Worm (Caenorhabditis elegans): ENCODE data around the gene smi-1.

Gene smi-1

ce11 chrIII:1848747-1849146 lies 29.4 kb upstream of the smi-1 start, which contains the start of gene pqn-82:
pqn-82 (plus strand) TSS chrIII:1849047.
- no peak for TF ChIP-seq F39B2.1 (GFP tag; IDR thresholded peaks at IDR 0.05)
- TF ChIP-seq lir-1 (GFP tag; conservative IDR thresholded peaks at IDR 0.05) = no peak
- TF ChIP-seq ceh-40 (GFP tag; IDR thresholded peaks at IDR 0.05) = no peak
- no peak for TF ChIP-seq ceh-100 (GFP tag; IDR thresholded peaks at IDR 0.05)
- no peak for TF ChIP-seq B0035.1 (tag; optimal IDR thresholded peaks at IDR 0.05)
- TF ChIP-seq pha-4 (tag; optimal IDR thresholded peaks at IDR 0.05) = no peak
- TF ChIP-seq dpl-1 (GFP tag; optimal IDR thresholded peaks at IDR 0.05) = no peak
- no peak for TF ChIP-seq Y56A3A.18 (GFP tag; IDR thresholded peaks at IDR 0.05)
- no peak for TF ChIP-seq Y95B8A.8 (GFP tag; IDR thresholded peaks at IDR 0.05)
- no peak for TF ChIP-seq ztf-25 (GFP tag; IDR thresholded peaks at IDR 0.05)
- TF ChIP-seq C17E4.6 (GFP tag; IDR thresholded peaks at IDR 0.05) = no peak
- TF ChIP-seq nhr-80 (tag; optimal IDR thresholded peaks at IDR 0.05) = no peak
- no peak for TF ChIP-seq sdz-38 (tag; optimal IDR thresholded peaks at IDR 0.05)
- no peak for TF ChIP-seq lag-1 (GFP tag; IDR thresholded peaks at IDR 0.05)
- TF ChIP-seq somi-1 (GFP tag; optimal IDR thresholded peaks at IDR 0.05) = no peak
- TF ChIP-seq F33H1.4 (GFP tag; IDR thresholded peaks at IDR 0.05) = no peak

- TF ChIP-seq egrh-3 (GFP tag; IDR thresholded peaks at IDR 0.05) (peak; percentile 30; the same call in 1 of the 2 replicates), unc-62 (GFP tag; optimal IDR thresholded peaks at IDR 0.05) (no peak), zfh-2 (GFP tag; conservative IDR thresholded peaks at IDR 0.05) (peak; percentile 82)
Measured at ce11 chrIII:1852126-1852717, 25.9 kb upstream of the smi-1 start.

ce11 chrIII:1853944-1854343 lies 24.2 kb upstream of the smi-1 start:
- no peak for TF ChIP-seq Y53F4B.3 (GFP tag; IDR thresholded peaks at IDR 0.05)
- no peak for TF ChIP-seq bed-2 (GFP tag; IDR thresholded peaks at IDR 0.05)
- no peak for TF ChIP-seq F55B11.4 (tag; optimal IDR thresholded peaks at IDR 0.05; ENCODE audit: borderline replicate concordance, insufficient read depth)
- TF ChIP-seq ceh-27 (GFP tag; optimal IDR thresholded peaks at IDR 0.05) = peak; percentile 3
- no peak for TF ChIP-seq nhr-80 (tag; optimal IDR thresholded peaks at IDR 0.05)
- no peak for TF ChIP-seq attf-3 (GFP tag; conservative IDR thresholded peaks at IDR 0.05)
- TF ChIP-seq hmg-1.2 (GFP tag; IDR thresholded peaks at IDR 0.05) = peak; percentile 86
- no peak for TF ChIP-seq lin-35 (GFP tag; optimal IDR thresholded peaks at IDR 0.05)

ce11 chrIII:1855092-1855491 lies 23.1 kb upstream of the smi-1 start, which contains the start of gene hlh-33:
hlh-33 (plus strand) TSS chrIII:1855392.
- TF ChIP-seq Y79H2A.3 (GFP tag; conservative IDR thresholded peaks at IDR 0.05) (no peak), akir-1 (GFP tag; optimal IDR thresholded peaks at IDR 0.05) (no peak), fkh-3 (tag; optimal IDR thresholded peaks at IDR 0.05) (no peak), hlh-12 (tag; optimal IDR thresholded peaks at IDR 0.05) (no peak), dpff-1 (tag; optimal IDR thresholded peaks at IDR 0.05) (no peak), hmg-20 (GFP tag; IDR thresholded peaks at IDR 0.05) (no peak), hmg-1.2 (GFP tag; IDR thresholded peaks at IDR 0.05) (no peak), hlh-26 (GFP tag; conservative IDR thresholded peaks at IDR 0.05) (no peak), aptf-2 (GFP tag; conservative IDR thresholded peaks at IDR 0.05) (no peak), dox-1 (GFP tag; IDR thresholded peaks at IDR 0.05) (no peak), mes-4 (tag; optimal IDR thresholded peaks at IDR 0.05) (no peak), ceh-40 (GFP tag; IDR thresholded peaks at IDR 0.05) (no peak), rcor-1 (GFP tag; IDR thresholded peaks at IDR 0.05) (no peak), let-607 (tag; optimal IDR thresholded peaks at IDR 0.05) (no peak), K11D2.4 (GFP tag; IDR thresholded peaks at IDR 0.05) (no peak), tbp1 (GFP tag; optimal IDR thresholded peaks at IDR 0.05) (no peak), rec-8 (tag; optimal IDR thresholded peaks at IDR 0.05) (no peak)
